Worm (Caenorhabditis elegans) whole organism, early embryonic: ENCODE data around the gene lpr-5.

Experiments
- F13C5.2 ChIP-seq: sonication (generic microtip); optimal IDR thresholded peaks from 2 replicates; lab custom pipeline; 2017; ENCODE audit warnings: mild to moderate bottlenecking, missing genetic modification characterization, inconsistent platforms, missing compliant biosample characterization
- aly-1 ChIP-seq: sonication (generic microtip); optimal IDR thresholded peaks from 2 replicates; lab custom pipeline; 2016; ENCODE audit warnings: missing genetic modification characterization, missing compliant biosample characterization
- ama-1 ChIP-seq: fragments of 150-350 bp; optimal IDR thresholded peaks from 2 replicates; lab custom pipeline; 2014
- ceh-13 ChIP-seq: fragments of 200-800 bp; sonication (Bioruptor generic); optimal IDR thresholded peaks from 2 replicates; lab custom pipeline; 2018; ENCODE audit warnings: mild to moderate bottlenecking, missing genetic modification characterization, missing compliant biosample characterization
- ceh-36 ChIP-seq: sonication (generic microtip); optimal IDR thresholded peaks from 2 replicates; lab custom pipeline; 2016; ENCODE audit warnings: missing genetic modification characterization, inconsistent platforms, missing compliant biosample characterization
- ets-7 ChIP-seq: sonication (generic microtip); optimal IDR thresholded peaks from 2 replicates; lab custom pipeline; 2016; ENCODE audit warnings: missing genotype, missing genetic modification characterization, missing compliant biosample characterization
- hmbx-1 ChIP-seq: sonication (generic microtip); optimal IDR thresholded peaks from 2 replicates; lab custom pipeline; 2016; ENCODE audit warnings: mild to moderate bottlenecking, missing genetic modification characterization, missing compliant biosample characterization
- tra-4 ChIP-seq: sonication (generic microtip); optimal IDR thresholded peaks from 2 replicates; lab custom pipeline; 2017; ENCODE audit warnings: missing genetic modification characterization, missing compliant biosample characterization

- TF ChIP-seq ceh-13 (GFP tag; lab: Kevin White, UChicago), result no peak
- no peak for TF ChIP-seq ets-7 (tag; lab: Kevin White, UChicago)
- no peak for TF ChIP-seq tra-4
- TF ChIP-seq F13C5.2, result no peak
- TF ChIP-seq aly-1 (tag; lab: Kevin White, UChicago), result no peak
- TF ChIP-seq ceh-36 (tag; lab: Kevin White, UChicago), result no peak
- TF ChIP-seq ama-1 (lab: Kevin White, UChicago), result no peak
- TF ChIP-seq hmbx-1 (tag; lab: Kevin White, UChicago), result no peak
These were observed 5.3 kb downstream of the lpr-5 start for ce11 chrX:11067256-11067655.
